Fruit fly (Drosophila melanogaster) whole organism, embryonic: ENCODE measurements around the gene CG32708.
A peak's percentile ranks its signal among the peaks of the same experiment; 100 is the strongest.

ENCODE experiments used
- Atf-2 ChIP-seq: fragments of 200-800 bp; sonication (Bioruptor generic); optimal IDR thresholded peaks from 2 replicates; lab custom pipeline; 2016; ENCODE audit warnings: missing biosample characterization, missing genetic modification characterization
- CG10267 ChIP-seq: fragments of 200-800 bp; sonication (Bioruptor generic); optimal IDR thresholded peaks from 2 replicates; lab custom pipeline; 2018; ENCODE audit warnings: missing biosample characterization, mild to moderate bottlenecking, missing genetic modification characterization, moderate library complexity
- CG10274 ChIP-seq: fragments of 200-800 bp; sonication (Bioruptor generic); optimal IDR thresholded peaks from 3 replicates; lab custom pipeline; 2017; ENCODE audit warnings: missing biosample characterization, mild to moderate bottlenecking, missing genetic modification characterization
- CG12299 ChIP-seq: fragments of 200-800 bp; sonication (Bioruptor generic); optimal IDR thresholded peaks from 2 replicates; lab custom pipeline; 2018; ENCODE audit warnings: missing biosample characterization, mild to moderate bottlenecking, missing genetic modification characterization
- CG12744 ChIP-seq: fragments of 200-800 bp; sonication (Bioruptor generic); optimal IDR thresholded peaks from 2 replicates; lab custom pipeline; 2016; ENCODE audit warnings: missing biosample characterization, missing genetic modification characterization
- CG13123 ChIP-seq: fragments of 200-800 bp; sonication (Bioruptor generic); optimal IDR thresholded peaks from 2 replicates; lab custom pipeline; 2016; ENCODE audit warnings: missing biosample characterization, missing genetic modification characterization
- CG13624 ChIP-seq: fragments of 200-800 bp; sonication (Bioruptor generic); optimal IDR thresholded peaks from 2 replicates; lab custom pipeline; 2016; ENCODE audit warnings: missing biosample characterization, missing genetic modification characterization
- CG13894 ChIP-seq: fragments of 200-800 bp; sonication (Bioruptor generic); optimal IDR thresholded peaks from 3 replicates; lab custom pipeline; 2018; ENCODE audit warnings: missing biosample characterization, mild to moderate bottlenecking, missing genetic modification characterization, moderate library complexity
- CG14050 ChIP-seq: fragments of 200-800 bp; sonication (Bioruptor generic); IDR thresholded peaks from 3 replicates; pipeline ENCODE4 v1.3.6; 2022; ENCODE audit warnings: missing biosample characterization, missing genetic modification characterization
- CG16815 ChIP-seq: fragments of 200-800 bp; sonication (Bioruptor generic); optimal IDR thresholded peaks from 3 replicates; lab custom pipeline; 2017; ENCODE audit warnings: missing biosample characterization, mild to moderate bottlenecking, missing genetic modification characterization
- CG17829 ChIP-seq: fragments of 200-800 bp; optimal IDR thresholded peaks from 2 replicates; lab custom pipeline; 2019; ENCODE audit warnings: missing biosample characterization, mild to moderate bottlenecking, missing genetic modification characterization, moderate library complexity
- CG17912 ChIP-seq: fragments of 200-800 bp; sonication (Bioruptor generic); optimal IDR thresholded peaks from 2 replicates; lab custom pipeline; 2018; ENCODE audit warnings: missing biosample characterization, mild to moderate bottlenecking, missing genetic modification characterization
- CG18262 ChIP-seq: fragments of 200-800 bp; optimal IDR thresholded peaks from 3 replicates; lab custom pipeline; 2019; ENCODE audit warnings: missing biosample characterization, mild to moderate bottlenecking, missing genetic modification characterization, moderate library complexity
- CG18599 ChIP-seq: fragments of 200-800 bp; sonication (Bioruptor generic); optimal IDR thresholded peaks from 3 replicates; lab custom pipeline; 2017; ENCODE audit warnings: missing biosample characterization, missing genetic modification characterization, mild to moderate bottlenecking, moderate library complexity, missing genetic modification reagents
- CG2129 ChIP-seq: fragments of 200-800 bp; sonication (Bioruptor generic); IDR thresholded peaks from 2 replicates; pipeline ENCODE4 v1.3.6; 2022; ENCODE audit warnings: missing biosample characterization, missing genetic modification characterization; ENCODE audit not compliant: partially characterized antibody
- CG3407 ChIP-seq: fragments of 200-800 bp; sonication (Bioruptor generic); optimal IDR thresholded peaks from 2 replicates; lab custom pipeline; 2018; ENCODE audit warnings: missing biosample characterization, mild to moderate bottlenecking, missing genetic modification characterization
- CG3726 ChIP-seq: fragments of 200-800 bp; sonication (Bioruptor generic); IDR thresholded peaks from 3 replicates; pipeline ENCODE4, ENCODE4 v1.3.6; 2022; ENCODE audit warnings: missing biosample characterization, missing genetic modification characterization
- CG42726 ChIP-seq: fragments of 200-800 bp; sonication (Bioruptor generic); IDR thresholded peaks from 2 replicates; pipeline ENCODE4 v1.3.6; 2022; ENCODE audit warnings: missing biosample characterization, missing genetic modification characterization; ENCODE audit not compliant: partially characterized antibody
- CG7372 ChIP-seq: fragments of 200-800 bp; sonication (Bioruptor generic); IDR thresholded peaks from 2 replicates; pipeline ENCODE4 v1.3.6; 2022; ENCODE audit warnings: missing biosample characterization, missing genetic modification characterization
- CG8089 ChIP-seq: fragments of 200-800 bp; sonication (Bioruptor generic); optimal IDR thresholded peaks from 3 replicates; lab custom pipeline; 2016; ENCODE audit warnings: missing biosample characterization, missing genetic modification characterization
- CkIIα-i1 ChIP-seq: fragments of 200-800 bp; sonication (Bioruptor generic); IDR thresholded peaks from 2 replicates; pipeline ENCODE4 v1.3.6; 2022; ENCODE audit warnings: missing biosample characterization, missing genetic modification characterization
- Dp ChIP-seq: fragments of 200-800 bp; sonication (Bioruptor generic); optimal IDR thresholded peaks from 2 replicates; lab custom pipeline; 2018; ENCODE audit warnings: missing biosample characterization, mild to moderate bottlenecking, missing genetic modification characterization, moderate library complexity
- Dref ChIP-seq: fragments of 200-800 bp; sonication (Bioruptor generic); IDR thresholded peaks from 2 replicates; pipeline ENCODE4 v1.3.6; 2022; ENCODE audit warnings: missing biosample characterization, missing genetic modification characterization
- Hr51 ChIP-seq, 2 experiments: fragments of 200-800 bp; sonication (Bioruptor generic); optimal IDR thresholded peaks; 2 replicates in 1 of 2; 3 replicates in 1 of 2; lab custom pipeline; 2016 to 2018; ENCODE audit warnings: missing biosample characterization in 2 of 2, missing genetic modification characterization in 2 of 2, mild to moderate bottlenecking in 1 of 2, moderate library complexity in 1 of 2
- MBD-R2 ChIP-seq: fragments of 200-800 bp; sonication (Bioruptor generic); IDR thresholded peaks from 2 replicates; pipeline ENCODE4 v1.3.6; 2022; ENCODE audit warnings: missing biosample characterization, missing genetic modification characterization
- NC2β ChIP-seq: fragments of 200-800 bp; sonication (Bioruptor generic); optimal IDR thresholded peaks from 2 replicates; lab custom pipeline; 2016; ENCODE audit warnings: missing biosample characterization, missing genetic modification characterization
- Nf-YB ChIP-seq: fragments of 200-800 bp; sonication (Bioruptor generic); optimal IDR thresholded peaks from 3 replicates; lab custom pipeline; 2019; ENCODE audit warnings: missing biosample characterization, mild to moderate bottlenecking, missing genetic modification characterization, moderate library complexity
- PHDP ChIP-seq: fragments of 200-800 bp; sonication (Bioruptor generic); optimal IDR thresholded peaks from 3 replicates; lab custom pipeline; 2018; ENCODE audit warnings: missing biosample characterization, mild to moderate bottlenecking, missing genetic modification characterization, moderate library complexity
- Sry-δ ChIP-seq: fragments of 200-800 bp; sonication (Bioruptor generic); optimal IDR thresholded peaks from 2 replicates; lab custom pipeline; 2016; ENCODE audit warnings: missing biosample characterization, missing genetic modification characterization
- ac ChIP-seq: fragments of 200-800 bp; sonication (Bioruptor generic); optimal IDR thresholded peaks from 3 replicates; lab custom pipeline; 2017; ENCODE audit warnings: missing biosample characterization, mild to moderate bottlenecking, missing genetic modification characterization
- ap ChIP-seq: fragments of 200-800 bp; sonication (Bioruptor generic); IDR thresholded peaks from 2 replicates; pipeline ENCODE4 v1.3.6; 2022; ENCODE audit warnings: missing biosample characterization, missing genetic modification characterization
- bcd ChIP-seq: fragments of 200-800 bp; sonication (Bioruptor generic); optimal IDR thresholded peaks from 2 replicates; lab custom pipeline; 2017; ENCODE audit warnings: missing biosample characterization, mild to moderate bottlenecking, missing genetic modification characterization
- chinmo ChIP-seq: fragments of 200-800 bp; sonication (Bioruptor generic); IDR thresholded peaks from 4 replicates; pipeline ENCODE4 v1.3.6; 2022; ENCODE audit warnings: missing biosample characterization, missing genetic modification characterization; ENCODE audit not compliant: partially characterized antibody
- ci ChIP-seq: fragments of 200-800 bp; sonication (Bioruptor generic); IDR thresholded peaks from 3 replicates; pipeline ENCODE4 v1.3.6; 2022; ENCODE audit warnings: missing biosample characterization, missing genetic modification characterization
- croc ChIP-seq: fragments of 200-800 bp; sonication (Bioruptor generic); conservative IDR thresholded peaks from 3 replicates; pipeline ENCODE4 v1.3.6; 2022; ENCODE audit warnings: missing biosample characterization, missing genetic modification characterization
- dan ChIP-seq: fragments of 200-800 bp; sonication (Bioruptor generic); IDR thresholded peaks from 2 replicates; pipeline ENCODE4 v1.3.6; 2022; ENCODE audit warnings: missing biosample characterization, missing genetic modification characterization
- dmrt11E ChIP-seq: fragments of 200-800 bp; sonication (Bioruptor generic); optimal IDR thresholded peaks from 3 replicates; lab custom pipeline; 2018; ENCODE audit warnings: missing biosample characterization, mild to moderate bottlenecking, missing genetic modification characterization, moderate library complexity
- emc ChIP-seq: fragments of 200-800 bp; sonication (Bioruptor generic); optimal IDR thresholded peaks from 2 replicates; lab custom pipeline; 2016; ENCODE audit warnings: missing biosample characterization, missing genetic modification characterization
- fd64A ChIP-seq: fragments of 200-800 bp; sonication (Bioruptor generic); optimal IDR thresholded peaks from 3 replicates; lab custom pipeline; 2018; ENCODE audit warnings: missing biosample characterization, mild to moderate bottlenecking, missing genetic modification characterization
- gsb ChIP-seq: fragments of 200-800 bp; sonication (Bioruptor generic); IDR thresholded peaks from 2 replicates; pipeline ENCODE4 v1.3.6; 2022; ENCODE audit warnings: missing biosample characterization, missing genetic modification characterization
- hth ChIP-seq: fragments of >200 bp; optimal IDR thresholded peaks from 2 replicates; lab custom pipeline; 2017; ENCODE audit warnings: inconsistent platforms
- lov ChIP-seq, 2 experiments: fragments of 200-800 bp in 1 of 2; fragments of >200 bp in 1 of 2; sonication (Bioruptor generic) in 1 of 2; IDR thresholded peaks in 1 of 2; optimal IDR thresholded peaks in 1 of 2; 2 replicates in 1 of 2; 3 replicates in 1 of 2; pipeline versions ENCODE4 v1.3.6 to Lab custom; 2017 to 2022; ENCODE audit warnings: missing biosample characterization in 1 of 2, missing genetic modification characterization in 1 of 2
- pan ChIP-seq, 4 experiments: fragments of >200 bp in 3 of 4; fragments of 200-800 bp in 1 of 4; sonication (Bioruptor generic) in 1 of 4; optimal IDR thresholded peaks in 3 of 4; IDR thresholded peaks in 1 of 4; 2 replicates each; pipeline versions ENCODE4 v1.3.6 to Lab custom; 2017 to 2022; ENCODE audit warnings: missing biosample characterization in 2 of 4, missing genetic modification characterization in 2 of 4, mixed read lengths in 1 of 4
- pho ChIP-seq: fragments of 200-800 bp; sonication (Bioruptor generic); optimal IDR thresholded peaks from 2 replicates; lab custom pipeline; 2016; ENCODE audit warnings: missing biosample characterization, missing genetic modification characterization
- pros ChIP-seq: fragments of 200-800 bp; sonication (Bioruptor generic); optimal IDR thresholded peaks from 3 replicates; lab custom pipeline; 2019; ENCODE audit warnings: missing biosample characterization, mild to moderate bottlenecking, missing genetic modification characterization, moderate library complexity
- psq ChIP-seq: fragments of 200-800 bp; sonication (Bioruptor generic); optimal IDR thresholded peaks from 2 replicates; lab custom pipeline; 2017; ENCODE audit warnings: missing biosample characterization, missing genetic modification characterization
- salm ChIP-seq: fragments of 200-800 bp; sonication (Bioruptor generic); optimal IDR thresholded peaks from 2 replicates; lab custom pipeline; 2018; ENCODE audit warnings: missing biosample characterization, mild to moderate bottlenecking, missing genetic modification characterization
- trem ChIP-seq: fragments of 200-800 bp; optimal IDR thresholded peaks from 3 replicates; lab custom pipeline; 2019; ENCODE audit warnings: missing biosample characterization, mild to moderate bottlenecking, missing genetic modification characterization, moderate library complexity
- zfh1 ChIP-seq: fragments of 200-800 bp; sonication (Bioruptor generic); IDR thresholded peaks from 3 replicates; pipeline ENCODE4 v1.3.6; 2022; ENCODE audit warnings: missing biosample characterization, missing genetic modification characterization

Gene CG32708

DNA sequence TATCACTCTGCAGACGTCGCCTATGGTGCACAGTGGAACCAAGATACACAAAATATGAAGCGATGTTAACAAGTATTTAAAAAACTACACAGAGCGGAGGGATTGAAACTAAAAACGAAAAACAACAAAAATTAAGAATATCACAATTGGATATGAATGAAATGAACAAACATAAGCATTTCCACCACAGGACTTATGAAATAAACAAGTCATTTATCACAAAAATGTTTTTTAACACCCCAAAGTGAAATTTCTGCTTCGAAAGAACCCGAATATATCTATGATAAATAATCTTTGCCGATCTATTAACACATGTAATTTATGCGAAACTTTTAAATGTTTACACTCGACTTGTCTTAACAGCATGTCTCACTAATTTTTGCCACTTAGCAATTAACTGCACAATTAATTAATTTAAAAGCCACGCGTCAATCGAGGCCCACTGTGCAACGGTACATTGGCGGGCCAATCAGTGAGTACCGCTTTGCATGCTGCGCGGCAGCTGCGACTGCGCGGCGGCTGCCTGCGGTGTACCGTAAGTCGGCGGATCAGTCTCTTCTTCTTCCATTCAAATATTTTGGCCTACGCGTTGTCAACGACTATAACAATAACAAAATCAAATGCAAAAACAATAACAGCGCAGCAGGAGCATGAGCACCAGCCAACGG is 43.8 kb upstream of the CG32708 start (continued):
- no peak for TF ChIP-seq Dp (GFP tag; lab: Kevin White, UChicago)
- TF ChIP-seq CG18262 (tag; lab: Kevin White, UChicago) = peak; percentile 85
- peak; percentile 63 for TF ChIP-seq dmrt11E
- TF ChIP-seq CG3726 (GFP tag; lab: Robert Waterston, UW) = no peak
- no peak for TF ChIP-seq CkIIα-i1 (GFP tag; lab: Robert Waterston, UW)
- TF ChIP-seq MBD-R2 (GFP tag; lab: Robert Waterston, UW) = no peak
- TF ChIP-seq trem (tag; lab: Kevin White, UChicago) = no peak
- TF ChIP-seq gsb (GFP tag; lab: Robert Waterston, UW) = no peak
- TF ChIP-seq CG16815 = peak; percentile 62
- TF ChIP-seq salm (tag; lab: Kevin White, UChicago) = no peak
- TF ChIP-seq Dref (GFP tag; lab: Robert Waterston, UW) = no peak
- TF ChIP-seq Hr51 (GFP tag; optimal IDR thresholded peaks at IDR 0.05; lab: Kevin White, UChicago) = peak in 1 of 2 experiments; percentile 64
- no peak for TF ChIP-seq hth
- no peak for TF ChIP-seq Sry-δ (GFP tag; lab: Kevin White, UChicago)
- peak; percentile 40 for TF ChIP-seq Nf-YB (GFP tag; lab: Kevin White, UChicago)
- TF ChIP-seq zfh1 = 0 out of 3 replicates have a peak, but pooled peaks have one; percentile 50
- TF ChIP-seq emc = no peak
- no peak for TF ChIP-seq CG42726 (GFP tag; lab: Robert Waterston, UW)
- peak; percentile 37; the same call in 1 of the 2 replicates for TF ChIP-seq CG7372
- TF ChIP-seq CG13894 (tag; lab: Kevin White, UChicago) = no peak
- no peak for TF ChIP-seq ac (GFP tag; lab: Kevin White, UChicago)
- no peak for TF ChIP-seq CG8089 (GFP tag; lab: Kevin White, UChicago)
- TF ChIP-seq dan (GFP tag; lab: Robert Waterston, UW) = no peak
- TF ChIP-seq pan (optimal IDR thresholded peaks at IDR 0.05; lab: Kevin White, UChicago) = no peak
- peak in 1 of 2 experiments; percentile 50 for TF ChIP-seq pan (GFP tag; optimal IDR thresholded peaks at IDR 0.05 in 1 of 2, IDR thresholded peaks at IDR 0.05 in 1 of 2)
- TF ChIP-seq lov (optimal IDR thresholded peaks at IDR 0.05; lab: Kevin White, UChicago) = no peak
- no peak for TF ChIP-seq lov (GFP tag; IDR thresholded peaks at IDR 0.05; lab: Robert Waterston, UW)
- TF ChIP-seq CG13624 (GFP tag; lab: Kevin White, UChicago) = peak; percentile 33
- TF ChIP-seq fd64A (GFP tag; lab: Kevin White, UChicago) = no peak
- peak; percentile 44 for TF ChIP-seq CG3407 (GFP tag; lab: Kevin White, UChicago)
- TF ChIP-seq CG18599 (GFP tag; lab: Kevin White, UChicago) = no peak
- peak; percentile 56 for TF ChIP-seq CG17829 (tag; lab: Kevin White, UChicago)
- TF ChIP-seq ci (GFP tag; lab: Robert Waterston, UW) = peak; percentile 5; the same call in 1 of the 3 replicates
- no peak for TF ChIP-seq psq
- TF ChIP-seq CG12299 (tag; lab: Kevin White, UChicago) = no peak
- no peak for TF ChIP-seq ap
- TF ChIP-seq pros (GFP tag; lab: Kevin White, UChicago) = no peak
- TF ChIP-seq CG10267 = peak; percentile 43
- TF ChIP-seq croc = peak; percentile 62; the same call in 1 of the 3 replicates
- no peak; the same call in 3 of the 4 replicates for TF ChIP-seq chinmo (GFP tag; lab: Robert Waterston, UW)
- TF ChIP-seq CG17912 (GFP tag; lab: Kevin White, UChicago) = no peak
- TF ChIP-seq pho (GFP tag; lab: Kevin White, UChicago) = no peak
- no peak for TF ChIP-seq CG2129 (GFP tag; lab: Robert Waterston, UW)
- peak; percentile 50 for TF ChIP-seq Atf-2 (GFP tag; lab: Kevin White, UChicago)
- TF ChIP-seq PHDP = peak; percentile 25
- no peak for TF ChIP-seq CG12744 (GFP tag; lab: Kevin White, UChicago)
- TF ChIP-seq CG10274 (GFP tag; lab: Kevin White, UChicago) = no peak
- TF ChIP-seq CG13123 = no peak
- peak; percentile 46 for TF ChIP-seq bcd (GFP tag; lab: Kevin White, UChicago)
- TF ChIP-seq NC2β (GFP tag; lab: Kevin White, UChicago) = no peak
- TF ChIP-seq CG14050 (GFP tag; lab: Robert Waterston, UW) = no peak
